Worm (Caenorhabditis elegans): ENCODE measurements around the gene ZK6.8.

ZK6.8 gene

ce11 chrV:412820-413219, 31.1 kb downstream of the ZK6.8 start:
- TF ChIP-seq skn-1 (tag; optimal IDR thresholded peaks at IDR 0.05) (no peak), vab-15 (tag; optimal IDR thresholded peaks at IDR 0.05) (no peak)

ce11 chrV:414630-415029, 32.9 kb downstream of the ZK6.8 start, which contains the start of gene dod-19:
Gene dod-19, minus strand, starts transcription at chrV:414759.
- TF ChIP-seq hlh-17 (GFP tag; optimal IDR thresholded peaks at IDR 0.05; ENCODE audit: borderline replicate concordance): no peak
- TF ChIP-seq grh-1 (GFP tag; IDR thresholded peaks at IDR 0.05): no peak
- TF ChIP-seq elt-2 (tag; optimal IDR thresholded peaks at IDR 0.05): peak; percentile 63
- no peak for TF ChIP-seq nhr-85 (tag)
- no peak for TF ChIP-seq vab-15 (tag; optimal IDR thresholded peaks at IDR 0.05)
- no peak for TF ChIP-seq ztf-11 (tag; optimal IDR thresholded peaks at IDR 0.05)
- no peak for TF ChIP-seq jun-1 (tag; optimal IDR thresholded peaks at IDR 0.05)
- TF ChIP-seq lsy-2 (tag; optimal IDR thresholded peaks at IDR 0.05): no peak

ce11 chrV:415072-415471, 33.4 kb downstream of the ZK6.8 start:
- no peak for TF ChIP-seq nhr-12 (tag; optimal IDR thresholded peaks at IDR 0.05)
- TF ChIP-seq C34B4.2 (tag; optimal IDR thresholded peaks at IDR 0.05): no peak
- TF ChIP-seq lin-14 (GFP tag; optimal IDR thresholded peaks at IDR 0.05): no peak
- TF ChIP-seq fkh-10 (GFP tag; optimal IDR thresholded peaks at IDR 0.05): no peak
- no peak for TF ChIP-seq hlh-17 (GFP tag; optimal IDR thresholded peaks at IDR 0.05; ENCODE audit: borderline replicate concordance)
- TF ChIP-seq nhr-90 (tag; optimal IDR thresholded peaks at IDR 0.05; ENCODE audit: poor library complexity): no peak
- TF ChIP-seq unc-130 (tag; optimal IDR thresholded peaks at IDR 0.05): no peak
- no peak for TF ChIP-seq C16A3.4 (tag; optimal IDR thresholded peaks at IDR 0.05)
- TF ChIP-seq sox-4 (tag; optimal IDR thresholded peaks at IDR 0.05): no peak
- TF ChIP-seq efl-1 (optimal IDR thresholded peaks at IDR 0.05): no peak
- peak in 1 of 2 experiments; percentile 75 for TF ChIP-seq efl-1 (GFP tag; optimal IDR thresholded peaks at IDR 0.05 in 1 of 2)
- no peak for TF ChIP-seq swsn-7 (tag; optimal IDR thresholded peaks at IDR 0.05)
- TF ChIP-seq lir-3 (tag; optimal IDR thresholded peaks at IDR 0.05; ENCODE audit: poor library complexity): no peak
- no peak for TF ChIP-seq snu-23 (GFP tag; optimal IDR thresholded peaks at IDR 0.05)
- peak; percentile 41 for TF ChIP-seq tlp-1 (tag; optimal IDR thresholded peaks at IDR 0.05)
- TF ChIP-seq nhr-84 (tag; optimal IDR thresholded peaks at IDR 0.05): no peak
- no peak for TF ChIP-seq aha-1 (tag; optimal IDR thresholded peaks at IDR 0.05)
- no peak for TF ChIP-seq mef-2 (tag; optimal IDR thresholded peaks at IDR 0.05)
- no peak for TF ChIP-seq elt-3 (tag; optimal IDR thresholded peaks at IDR 0.05)
- TF ChIP-seq unc-62 (GFP tag; optimal IDR thresholded peaks at IDR 0.05): no peak
- no peak for TF ChIP-seq lin-35 (GFP tag; optimal IDR thresholded peaks at IDR 0.05)
- no peak for TF ChIP-seq nhr-11 (tag; optimal IDR thresholded peaks at IDR 0.05)
- no peak for TF ChIP-seq nhr-77 (tag; optimal IDR thresholded peaks at IDR 0.05)
- TF ChIP-seq elt-2 (tag; optimal IDR thresholded peaks at IDR 0.05): peak; percentile 37
- no peak for TF ChIP-seq dsc-1 (tag; optimal IDR thresholded peaks at IDR 0.05)
- no peak for TF ChIP-seq skn-1 (tag; optimal IDR thresholded peaks at IDR 0.05)
- no peak for TF ChIP-seq irx-1 (tag; optimal IDR thresholded peaks at IDR 0.05)

- TF ChIP-seq vab-15 (tag; optimal IDR thresholded peaks at IDR 0.05) (no peak), elt-2 (tag; optimal IDR thresholded peaks at IDR 0.05) (peak; percentile 44)
Observed at ce11 chrV:417656-418353, 36.1 kb downstream of the ZK6.8 start, which contains the start of gene irg-8. Gene irg-8, minus strand, starts transcription at chrV:417706.

DNA sequence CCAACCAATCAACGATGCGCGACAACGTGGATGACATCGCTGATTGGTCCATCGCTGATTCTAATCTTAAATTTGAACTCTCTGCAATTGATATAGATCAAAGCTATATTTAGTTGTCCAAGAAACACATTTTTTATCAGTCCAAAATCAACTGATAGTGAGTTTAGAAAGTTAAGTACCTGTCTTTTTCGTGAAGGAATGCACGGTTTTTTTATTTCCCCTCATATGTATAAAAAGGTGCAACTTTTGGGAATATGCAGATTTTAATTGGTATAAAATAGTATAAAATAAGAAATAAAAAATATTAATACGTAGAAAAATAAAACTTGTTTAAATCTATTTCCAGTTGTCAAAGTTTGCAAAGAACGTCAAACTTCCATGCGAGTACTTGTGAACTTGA, 36.7 kb downstream of the ZK6.8 start, which contains the start of gene Y39D8A.1:
TSS of gene Y39D8A.1 (plus strand) at position 301 of the 400 bp plus-strand sequence.
- TF ChIP-seq efl-1 (optimal IDR thresholded peaks at IDR 0.05) (no peak), efl-1 (GFP tag; optimal IDR thresholded peaks at IDR 0.05 in 1 of 2) (peak in 1 of 2 experiments; percentile 32), nhr-85 (tag) (no peak), hlh-17 (GFP tag; optimal IDR thresholded peaks at IDR 0.05; ENCODE audit: borderline replicate concordance) (no peak), ceh-82 (tag; optimal IDR thresholded peaks at IDR 0.05) (no peak), nhr-11 (tag; optimal IDR thresholded peaks at IDR 0.05) (no peak), rnt-1 (tag; optimal IDR thresholded peaks at IDR 0.05) (no peak)
